Fruit fly (Drosophila melanogaster) whole organism, embryonic: ENCODE measurements around the gene mRpL13.
A peak's percentile ranks its signal among the peaks of the same experiment; 100 is the strongest.

Experiments
- ATbp ChIP-seq: fragments of 200-800 bp; sonication (Bioruptor generic); optimal IDR thresholded peaks from 2 replicates; lab custom pipeline; 2017; ENCODE audit warnings: missing biosample characterization, mild to moderate bottlenecking, missing genetic modification characterization, missing genetic modification reagents
- Bgb ChIP-seq: fragments of 200-800 bp; sonication (Bioruptor generic); IDR thresholded peaks from 2 replicates; pipeline ENCODE4 v1.3.6; 2022; ENCODE audit warnings: missing biosample characterization, missing genetic modification characterization; ENCODE audit not compliant: partially characterized antibody
- CG10267 ChIP-seq: fragments of 200-800 bp; sonication (Bioruptor generic); optimal IDR thresholded peaks from 2 replicates; lab custom pipeline; 2018; ENCODE audit warnings: missing biosample characterization, mild to moderate bottlenecking, missing genetic modification characterization, moderate library complexity
- CG10366 ChIP-seq: fragments of 200-800 bp; sonication (Bioruptor generic); IDR thresholded peaks from 2 replicates; pipeline ENCODE4 v1.3.6; 2022; ENCODE audit warnings: missing biosample characterization, missing genetic modification characterization
- CG10462 ChIP-seq: fragments of 200-800 bp; sonication (Bioruptor generic); optimal IDR thresholded peaks from 2 replicates; lab custom pipeline; 2016; ENCODE audit warnings: missing biosample characterization, missing genetic modification characterization
- CG10979 ChIP-seq: fragments of 200-800 bp; sonication (Bioruptor generic); optimal IDR thresholded peaks from 2 replicates; lab custom pipeline; 2018; ENCODE audit warnings: missing biosample characterization, mild to moderate bottlenecking, missing genetic modification characterization, moderate library complexity
- CG11504 ChIP-seq: fragments of 200-800 bp; sonication (Bioruptor generic); optimal IDR thresholded peaks from 3 replicates; lab custom pipeline; 2019; ENCODE audit warnings: missing biosample characterization, mild to moderate bottlenecking, missing genetic modification characterization, moderate library complexity
- CG1233 ChIP-seq: fragments of 200-800 bp; sonication (Bioruptor generic); optimal IDR thresholded peaks from 4 replicates; lab custom pipeline; 2018; ENCODE audit warnings: missing biosample characterization, mild to moderate bottlenecking, missing genetic modification characterization
- CG12391 ChIP-seq: fragments of 200-800 bp; sonication (Bioruptor generic); optimal IDR thresholded peaks from 3 replicates; lab custom pipeline; 2018; ENCODE audit warnings: missing biosample characterization, mild to moderate bottlenecking, missing genetic modification characterization, moderate library complexity
- CG15479 ChIP-seq: fragments of 200-800 bp; sonication (Bioruptor generic); optimal IDR thresholded peaks from 3 replicates; lab custom pipeline; 2019; ENCODE audit warnings: missing biosample characterization, mild to moderate bottlenecking, missing genetic modification characterization, moderate library complexity
- CG1602 ChIP-seq: fragments of 200-800 bp; sonication (Bioruptor generic); optimal IDR thresholded peaks from 3 replicates; lab custom pipeline; 2016; ENCODE audit warnings: missing biosample characterization, missing genetic modification characterization
- CG17361 ChIP-seq: fragments of 200-800 bp; sonication (Bioruptor generic); IDR thresholded peaks from 3 replicates; pipeline ENCODE4 v1.3.6; 2022; ENCODE audit warnings: missing biosample characterization, missing genetic modification characterization
- CG17385 ChIP-seq: fragments of 200-800 bp; sonication (Bioruptor generic); optimal IDR thresholded peaks from 3 replicates; lab custom pipeline; 2018; ENCODE audit warnings: missing biosample characterization, mild to moderate bottlenecking, missing genetic modification characterization
- CG18262 ChIP-seq: fragments of 200-800 bp; optimal IDR thresholded peaks from 3 replicates; lab custom pipeline; 2019; ENCODE audit warnings: missing biosample characterization, mild to moderate bottlenecking, missing genetic modification characterization, moderate library complexity
- CG31441 ChIP-seq: fragments of 200-800 bp; sonication (Bioruptor generic); IDR thresholded peaks from 2 replicates; pipeline ENCODE4 v1.3.6; 2022; ENCODE audit warnings: missing biosample characterization, missing genetic modification characterization
- CG33557 ChIP-seq: fragments of 200-800 bp; sonication (Bioruptor generic); optimal IDR thresholded peaks from 2 replicates; lab custom pipeline; 2019; ENCODE audit warnings: missing biosample characterization, mild to moderate bottlenecking, missing genetic modification characterization, moderate library complexity
- CG4404 ChIP-seq: fragments of 200-800 bp; sonication (Bioruptor generic); IDR thresholded peaks from 2 replicates; pipeline ENCODE4 v1.3.6; 2022; ENCODE audit warnings: missing biosample characterization, missing genetic modification characterization
- CG4820 ChIP-seq: fragments of 200-800 bp; sonication (Bioruptor generic); optimal IDR thresholded peaks from 3 replicates; lab custom pipeline; 2016; ENCODE audit warnings: missing biosample characterization, missing genetic modification characterization
- CG6254 ChIP-seq: fragments of 200-800 bp; sonication (Bioruptor generic); optimal IDR thresholded peaks from 3 replicates; lab custom pipeline; 2017; ENCODE audit warnings: mild to moderate bottlenecking, missing biosample characterization, missing genetic modification reagents, missing genetic modification characterization
- CG6689 ChIP-seq: fragments of 200-800 bp; sonication (Bioruptor generic); IDR thresholded peaks from 2 replicates; pipeline ENCODE4 v1.3.6; 2022; ENCODE audit warnings: missing biosample characterization, missing genetic modification characterization
- CG6813 ChIP-seq: fragments of 200-800 bp; sonication (Bioruptor generic); optimal IDR thresholded peaks from 2 replicates; lab custom pipeline; 2017; ENCODE audit warnings: missing biosample characterization, missing genetic modification characterization, mild to moderate bottlenecking, moderate library complexity, missing genetic modification reagents
- CG7839 ChIP-seq: fragments of 200-800 bp; sonication (Bioruptor generic); optimal IDR thresholded peaks from 3 replicates; lab custom pipeline; 2018; ENCODE audit warnings: missing biosample characterization, mild to moderate bottlenecking, missing genetic modification characterization, moderate library complexity
- CG9727 ChIP-seq: fragments of 200-800 bp; sonication (Bioruptor generic); optimal IDR thresholded peaks from 3 replicates; lab custom pipeline; 2017; ENCODE audit warnings: missing biosample characterization, mild to moderate bottlenecking, missing genetic modification characterization
- D ChIP-seq, 2 experiments: fragments of 200-800 bp in 1 of 2; fragments of >200 bp in 1 of 2; sonication (Bioruptor generic) in 1 of 2; optimal IDR thresholded peaks; 2 replicates in 1 of 2; 3 replicates in 1 of 2; lab custom pipeline; 2017; ENCODE audit warnings: mild to moderate bottlenecking in 1 of 2, missing biosample characterization in 1 of 2, missing genetic modification characterization in 1 of 2, missing genetic modification reagents in 1 of 2
- HLHmδ ChIP-seq: fragments of 200-800 bp; sonication (Bioruptor generic); optimal IDR thresholded peaks from 2 replicates; lab custom pipeline; 2018; ENCODE audit warnings: missing biosample characterization, mild to moderate bottlenecking, missing genetic modification characterization, moderate library complexity
- Mad ChIP-seq: fragments of 200-800 bp; sonication (Bioruptor generic); optimal IDR thresholded peaks from 2 replicates; lab custom pipeline; 2016; ENCODE audit warnings: missing biosample characterization, missing genetic modification characterization
- NfI ChIP-seq: fragments of 200-800 bp; sonication (Bioruptor generic); optimal IDR thresholded peaks from 3 replicates; lab custom pipeline; 2018; ENCODE audit warnings: missing biosample characterization, mild to moderate bottlenecking, missing genetic modification characterization, moderate library complexity
- Rfx ChIP-seq: fragments of 200-800 bp; sonication (Bioruptor generic); IDR thresholded peaks from 2 replicates; pipeline ENCODE4 v1.3.6; 2022; ENCODE audit warnings: missing biosample characterization, missing genetic modification characterization
- Rx ChIP-seq: fragments of 200-800 bp; sonication (Bioruptor generic); IDR thresholded peaks from 2 replicates; pipeline ENCODE4 v1.3.6; 2022; ENCODE audit warnings: missing biosample characterization, missing genetic modification characterization
- ap ChIP-seq: fragments of 200-800 bp; sonication (Bioruptor generic); IDR thresholded peaks from 2 replicates; pipeline ENCODE4 v1.3.6; 2022; ENCODE audit warnings: missing biosample characterization, missing genetic modification characterization
- az2 ChIP-seq: fragments of 200-800 bp; sonication (Bioruptor generic); optimal IDR thresholded peaks from 3 replicates; lab custom pipeline; 2016; ENCODE audit warnings: missing biosample characterization, missing genetic modification characterization
- br ChIP-seq: fragments of >200 bp; optimal IDR thresholded peaks from 2 replicates; lab custom pipeline; 2017
- dan ChIP-seq: fragments of 200-800 bp; sonication (Bioruptor generic); IDR thresholded peaks from 2 replicates; pipeline ENCODE4 v1.3.6; 2022; ENCODE audit warnings: missing biosample characterization, missing genetic modification characterization
- dimm ChIP-seq: fragments of 200-800 bp; sonication (Bioruptor generic); IDR thresholded peaks from 2 replicates; pipeline ENCODE4 v1.3.6; 2022; ENCODE audit warnings: missing biosample characterization, missing genetic modification characterization
- dmrt11E ChIP-seq: fragments of 200-800 bp; sonication (Bioruptor generic); optimal IDR thresholded peaks from 3 replicates; lab custom pipeline; 2018; ENCODE audit warnings: missing biosample characterization, mild to moderate bottlenecking, missing genetic modification characterization, moderate library complexity
- dmrt99B ChIP-seq: fragments of 200-800 bp; sonication (Bioruptor generic); optimal IDR thresholded peaks from 2 replicates; lab custom pipeline; 2018; ENCODE audit warnings: missing biosample characterization, mild to moderate bottlenecking, missing genetic modification characterization, moderate library complexity
- gce ChIP-seq: fragments of 200-800 bp; sonication (Bioruptor generic); IDR thresholded peaks from 3 replicates; pipeline ENCODE4 v1.3.6; 2022; ENCODE audit warnings: missing biosample characterization, missing genetic modification characterization
- gsb-n ChIP-seq: fragments of 200-800 bp; sonication (Bioruptor generic); optimal IDR thresholded peaks from 3 replicates; lab custom pipeline; 2018; ENCODE audit warnings: missing biosample characterization, mild to moderate bottlenecking, missing genetic modification characterization
- lola ChIP-seq, 3 experiments: fragments of >200 bp in 2 of 3; fragments of 200-800 bp in 1 of 3; sonication (Bioruptor generic) in 1 of 3; optimal IDR thresholded peaks; 2 replicates each; lab custom pipeline; 2017 to 2019; ENCODE audit warnings: missing biosample characterization in 3 of 3, missing genetic modification characterization in 3 of 3, mild to moderate bottlenecking in 1 of 3, moderate library complexity in 1 of 3
- lov ChIP-seq, 2 experiments: fragments of 200-800 bp in 1 of 2; fragments of >200 bp in 1 of 2; sonication (Bioruptor generic) in 1 of 2; IDR thresholded peaks in 1 of 2; optimal IDR thresholded peaks in 1 of 2; 2 replicates in 1 of 2; 3 replicates in 1 of 2; pipeline versions ENCODE4 v1.3.6 to Lab custom; 2017 to 2022; ENCODE audit warnings: missing biosample characterization in 1 of 2, missing genetic modification characterization in 1 of 2
- nmo ChIP-seq: fragments of 200-800 bp; sonication (Bioruptor generic); optimal IDR thresholded peaks from 2 replicates; lab custom pipeline; 2018; ENCODE audit warnings: missing biosample characterization, mild to moderate bottlenecking, missing genetic modification characterization, moderate library complexity
- trem ChIP-seq: fragments of 200-800 bp; optimal IDR thresholded peaks from 3 replicates; lab custom pipeline; 2019; ENCODE audit warnings: missing biosample characterization, mild to moderate bottlenecking, missing genetic modification characterization, moderate library complexity
- tup ChIP-seq: fragments of 200-800 bp; sonication (Bioruptor generic); optimal IDR thresholded peaks from 2 replicates; lab custom pipeline; 2016; ENCODE audit warnings: missing biosample characterization, mild to moderate bottlenecking, missing genetic modification characterization, moderate library complexity
- tx ChIP-seq: fragments of 200-800 bp; sonication (Bioruptor generic); optimal IDR thresholded peaks from 2 replicates; lab custom pipeline; 2016; ENCODE audit warnings: missing biosample characterization, missing genetic modification characterization
- vvl ChIP-seq: fragments of 200-800 bp; sonication (Bioruptor generic); IDR thresholded peaks from 2 replicates; pipeline ENCODE4 v1.3.6; 2022; ENCODE audit warnings: missing biosample characterization, missing genetic modification characterization
- z ChIP-seq: fragments of 200-800 bp; sonication (Bioruptor generic); IDR thresholded peaks from 3 replicates; pipeline ENCODE4 v1.3.6; 2022; ENCODE audit warnings: missing biosample characterization, missing genetic modification characterization
- zf30C ChIP-seq: fragments of 200-800 bp; sonication (Bioruptor generic); optimal IDR thresholded peaks from 3 replicates; lab custom pipeline; 2018; ENCODE audit warnings: missing biosample characterization, mild to moderate bottlenecking, missing genetic modification characterization
- zfh1 ChIP-seq: fragments of 200-800 bp; sonication (Bioruptor generic); IDR thresholded peaks from 3 replicates; pipeline ENCODE4 v1.3.6; 2022; ENCODE audit warnings: missing biosample characterization, missing genetic modification characterization

mRpL13 gene

DNA sequence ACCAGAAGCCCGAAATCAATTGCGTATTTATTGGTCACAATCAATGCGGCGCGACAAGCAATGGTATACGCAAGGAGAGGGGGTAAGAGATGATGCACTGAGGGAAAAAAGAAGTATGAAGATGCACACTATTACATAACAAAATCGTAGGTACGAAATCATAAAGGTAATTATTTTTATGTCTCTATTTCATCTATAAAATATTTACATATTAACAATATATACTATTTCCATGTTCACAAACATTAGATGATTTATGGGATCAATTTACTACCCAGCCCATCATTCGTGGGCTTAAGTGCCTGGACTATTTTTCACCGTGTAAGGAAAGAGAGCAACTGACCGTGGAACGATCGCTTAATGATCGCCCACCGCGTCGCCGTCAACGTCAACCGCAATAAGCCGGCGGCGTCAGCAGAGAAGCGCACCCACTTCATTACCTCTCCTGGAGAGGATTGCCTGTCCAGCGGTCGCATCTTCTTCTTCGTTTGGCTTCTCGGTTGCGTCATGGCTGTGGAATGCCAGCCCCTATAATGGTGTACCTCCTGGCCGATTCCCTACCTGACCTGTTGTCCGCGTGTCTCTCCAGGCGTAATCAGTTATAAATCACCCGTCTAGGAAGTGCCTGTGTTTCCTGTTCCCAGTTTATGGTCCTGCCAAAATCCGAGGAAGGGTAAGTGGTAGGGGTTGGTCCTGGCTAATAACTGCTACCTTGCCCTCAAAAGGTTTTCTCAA, 36.1 kb upstream of the mRpL13 start (continued):
- TF ChIP-seq gsb-n (tag; lab: Kevin White, UChicago) (peak; percentile 28), CG11504 (tag; lab: Kevin White, UChicago) (peak; percentile 2), CG18262 (tag; lab: Kevin White, UChicago) (peak; percentile 66), zf30C (GFP tag; lab: Kevin White, UChicago) (peak; percentile 82), tx (no peak), ATbp (GFP tag; lab: Kevin White, UChicago) (no peak), br (lab: Kevin White, UChicago) (no peak), CG12391 (tag; lab: Kevin White, UChicago) (peak; percentile 28), CG33557 (GFP tag; lab: Kevin White, UChicago) (peak; percentile 36), HLHmδ (GFP tag; lab: Kevin White, UChicago) (no peak), Bgb (GFP tag; lab: Robert Waterston, UW) (no peak), CG1233 (GFP tag; lab: Kevin White, UChicago) (peak; percentile 26), Rx (no peak), trem (tag; lab: Kevin White, UChicago) (peak; percentile 49), D (optimal IDR thresholded peaks at IDR 0.05; lab: Kevin White, UChicago) (peak; percentile 39), D (GFP tag; optimal IDR thresholded peaks at IDR 0.05; lab: Kevin White, UChicago) (peak; percentile 38), dan (GFP tag; lab: Robert Waterston, UW) (peak; percentile 20; the same call in 1 of the 2 replicates), Mad (GFP tag; lab: Kevin White, UChicago) (no peak), az2 (GFP tag; lab: Kevin White, UChicago) (peak; percentile 7), CG31441 (peak; percentile 54), dimm (GFP tag; lab: Robert Waterston, UW) (no peak), tup (GFP tag; lab: Kevin White, UChicago) (peak; percentile 7), CG10267 (tag; lab: Kevin White, UChicago) (peak; percentile 55), z (no peak), CG6689 (GFP tag; lab: Robert Waterston, UW) (peak; percentile 36; the same call in 1 of the 2 replicates), CG15479 (GFP tag; lab: Kevin White, UChicago) (peak; percentile 66), CG17361 (GFP tag; lab: Robert Waterston, UW) (peak; percentile 40; the same call in 1 of the 3 replicates), CG9727 (peak; percentile 57), CG10366 (GFP tag; lab: Robert Waterston, UW) (no peak), Rfx (GFP tag; lab: Robert Waterston, UW) (no peak), lov (optimal IDR thresholded peaks at IDR 0.05; lab: Kevin White, UChicago) (no peak), lov (GFP tag; IDR thresholded peaks at IDR 0.05; lab: Robert Waterston, UW) (no peak), NfI (no peak), gce (no peak), nmo (peak; percentile 45), ap (GFP tag; lab: Robert Waterston, UW) (no peak), CG6254 (GFP tag; lab: Kevin White, UChicago) (peak; percentile 6), CG10462 (GFP tag; lab: Kevin White, UChicago) (peak; percentile 4), dmrt11E (tag; lab: Kevin White, UChicago) (peak; percentile 73), CG6813 (GFP tag; lab: Kevin White, UChicago) (peak; percentile 6), CG10979 (tag; lab: Kevin White, UChicago) (peak; percentile 74), dmrt99B (tag; lab: Kevin White, UChicago) (peak; percentile 24), CG17385 (GFP tag; lab: Kevin White, UChicago) (peak; percentile 34), CG4404 (GFP tag; lab: Robert Waterston, UW) (0 out of 2 replicates have a peak, but pooled peaks have one; percentile 77), zfh1 (0 out of 3 replicates have a peak, but pooled peaks have one; percentile 41), CG4820 (GFP tag; lab: Kevin White, UChicago) (peak; percentile 19), CG1602 (GFP tag; lab: Kevin White, UChicago) (peak; percentile 2), lola (GFP tag; optimal IDR thresholded peaks at IDR 0.05; lab: Kevin White, UChicago) (peak in 1 of 3 experiments; percentile 63), vvl (GFP tag; lab: Robert Waterston, UW) (no peak), CG7839 (tag; lab: Kevin White, UChicago) (peak; percentile 38)
